Fruit fly (Drosophila melanogaster): ENCODE results near the gene CG3706.

Gene CG3706

DNA sequence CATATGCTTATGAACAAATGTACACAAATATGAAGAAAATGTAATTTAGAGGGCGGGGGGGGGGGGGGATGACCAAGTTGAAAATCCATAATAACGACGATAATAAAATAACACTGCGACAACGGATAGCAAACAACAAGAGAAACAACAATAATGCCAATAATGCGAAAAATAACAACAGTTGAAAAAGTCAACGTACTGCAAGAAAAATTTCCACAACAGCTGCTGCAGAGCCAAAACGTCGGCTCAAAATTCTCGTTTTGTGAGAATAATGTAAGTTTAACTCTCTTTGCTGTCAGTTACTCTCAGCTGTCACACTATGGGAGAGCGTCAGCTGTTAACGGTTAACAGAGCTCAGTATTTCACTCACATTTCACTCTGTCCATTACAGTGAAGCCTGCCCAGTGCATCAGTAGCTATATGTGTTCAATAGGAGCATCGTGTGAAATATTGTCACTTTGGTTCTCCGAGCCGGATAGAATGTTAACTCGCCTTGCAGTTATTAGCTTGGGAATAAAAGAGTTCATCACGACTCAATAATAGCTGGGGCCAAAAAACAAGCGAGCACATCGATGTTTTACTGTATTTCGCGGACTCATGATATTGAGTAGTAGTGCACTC lies 31.4 kb downstream of the CG3706 start (continued):
- TF ChIP-seq fd96Cb (tag; optimal IDR thresholded peaks at IDR 0.05): peak; percentile 78
- TF ChIP-seq Max (GFP tag; optimal IDR thresholded peaks at IDR 0.05): peak; percentile 53
- TF ChIP-seq dysf (GFP tag; IDR thresholded peaks at IDR 0.05): peak; percentile 89
- TF ChIP-seq ken (GFP tag; IDR thresholded peaks at IDR 0.05): peak; percentile 80
- peak; percentile 81 for TF ChIP-seq CG8924 (tag; optimal IDR thresholded peaks at IDR 0.05)
- TF ChIP-seq CG17829 (tag; optimal IDR thresholded peaks at IDR 0.05): peak; percentile 78
- peak; percentile 86 for TF ChIP-seq CG7839 (tag; optimal IDR thresholded peaks at IDR 0.05)
- peak; percentile 60 for TF ChIP-seq B-H1 (GFP tag; IDR thresholded peaks at IDR 0.05)
- TF ChIP-seq sr (GFP tag; IDR thresholded peaks at IDR 0.05): peak; percentile 7; the same call in 1 of the 3 replicates
- TF ChIP-seq CG2889 (GFP tag; IDR thresholded peaks at IDR 0.05): 0 out of 3 replicates have a peak, but pooled peaks have one; percentile 20
- TF ChIP-seq Chrac-16 (GFP tag; optimal IDR thresholded peaks at IDR 0.05): peak; percentile 69
- TF ChIP-seq E2f1 (GFP tag; IDR thresholded peaks at IDR 0.05): peak; percentile 81
- peak; percentile 60 for TF ChIP-seq Atf3 (GFP tag; optimal IDR thresholded peaks at IDR 0.05)
- TF ChIP-seq vnd (GFP tag; IDR thresholded peaks at IDR 0.05; ENCODE audit: partially characterized antibody): no peak
- TF ChIP-seq dm (GFP tag; optimal IDR thresholded peaks at IDR 0.05): peak; percentile 40
- no peak for TF ChIP-seq Opbp (GFP tag; IDR thresholded peaks at IDR 0.05; ENCODE audit: partially characterized antibody)
- TF ChIP-seq Nf-YC (tag; optimal IDR thresholded peaks at IDR 0.05): peak; percentile 60

DNA sequence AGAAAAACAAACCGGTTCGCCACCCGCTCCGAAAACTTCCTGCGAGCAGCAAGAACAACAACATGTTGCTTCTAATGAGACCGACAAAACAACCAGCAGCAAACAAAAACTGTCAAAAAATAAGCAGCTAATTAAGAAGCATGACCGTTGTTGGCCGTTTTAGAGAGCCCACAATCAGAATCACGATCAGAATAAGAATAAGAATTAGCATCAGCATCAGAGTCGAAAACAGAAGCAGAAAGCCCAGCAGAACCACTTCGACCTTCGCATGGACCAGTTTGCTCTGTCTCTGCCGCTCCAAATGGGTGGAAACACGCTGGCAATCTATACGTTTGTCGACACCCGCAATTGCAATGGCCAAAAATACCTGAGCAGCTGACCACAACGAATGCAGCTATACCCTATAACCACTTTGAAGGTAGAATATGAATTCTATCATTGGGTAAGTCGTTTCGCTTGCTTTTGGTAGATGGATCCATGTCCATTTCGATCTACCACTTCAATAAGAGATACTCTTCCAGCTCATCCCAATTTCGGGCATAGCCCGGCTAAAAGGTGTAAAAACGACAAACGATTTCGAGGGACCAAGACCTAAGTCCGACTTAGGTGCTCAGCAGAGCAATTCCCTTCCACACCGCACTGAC lies 32.7 kb downstream of the CG3706 start:
- TF ChIP-seq CG12769 (tag; optimal IDR thresholded peaks at IDR 0.05) (peak; percentile 11), CG8924 (tag; optimal IDR thresholded peaks at IDR 0.05) (no peak), gem (tag; optimal IDR thresholded peaks at IDR 0.05) (no peak), chinmo (GFP tag; IDR thresholded peaks at IDR 0.05; ENCODE audit: partially characterized antibody) (0 out of 4 replicates have a peak, but pooled peaks have one; percentile 74), abd-A (tag; optimal IDR thresholded peaks at IDR 0.05) (peak; percentile 15), Drgx (GFP tag; IDR thresholded peaks at IDR 0.05) (0 out of 2 replicates have a peak, but pooled peaks have one; percentile 21), CG16813 (GFP tag; IDR thresholded peaks at IDR 0.05; ENCODE audit: partially characterized antibody) (no peak), CG11456 (GFP tag; IDR thresholded peaks at IDR 0.05) (no peak), CG10543 (GFP tag; optimal IDR thresholded peaks at IDR 0.05) (no peak), CG2120 (GFP tag; optimal IDR thresholded peaks at IDR 0.05) (no peak), CG42726 (GFP tag; IDR thresholded peaks at IDR 0.05; ENCODE audit: partially characterized antibody) (no peak), CG7745 (tag; optimal IDR thresholded peaks at IDR 0.05) (no peak), D19A (tag; optimal IDR thresholded peaks at IDR 0.05) (peak; percentile 55), nmo (GFP tag; optimal IDR thresholded peaks at IDR 0.05) (no peak), Kr (GFP tag; optimal IDR thresholded peaks at IDR 0.05) (no peak), Vsx1 (GFP tag; optimal IDR thresholded peaks at IDR 0.05) (peak; percentile 57)

- TF ChIP-seq sc (optimal IDR thresholded peaks at IDR 0.05): no peak
- no peak for TF ChIP-seq sc (GFP tag; optimal IDR thresholded peaks at IDR 0.05)
- TF ChIP-seq fru (optimal IDR thresholded peaks at IDR 0.05): no peak
- TF ChIP-seq CG7987 (GFP tag; optimal IDR thresholded peaks at IDR 0.05): no peak
- peak; percentile 63; the same call in 1 of the 2 replicates for TF ChIP-seq crol (GFP tag; IDR thresholded peaks at IDR 0.05)
- TF ChIP-seq z (GFP tag; IDR thresholded peaks at IDR 0.05): peak; percentile 79
- no peak for TF ChIP-seq schlank (tag; optimal IDR thresholded peaks at IDR 0.05)
- peak; percentile 20 for TF ChIP-seq nom (GFP tag; optimal IDR thresholded peaks at IDR 0.05)
- no peak for TF ChIP-seq B-H1 (GFP tag; IDR thresholded peaks at IDR 0.05)
- peak; percentile 64 for TF ChIP-seq kni (GFP tag; optimal IDR thresholded peaks at IDR 0.05)
- 0 out of 2 replicates have a peak, but pooled peaks have one; percentile 16 for TF ChIP-seq vvl (GFP tag; IDR thresholded peaks at IDR 0.05)
- no peak for TF ChIP-seq Ets97D (GFP tag; optimal IDR thresholded peaks at IDR 0.05)
- peak; percentile 2 for TF ChIP-seq sd (tag; optimal IDR thresholded peaks at IDR 0.05)
- peak; percentile 95 for TF ChIP-seq CG17802 (tag; optimal IDR thresholded peaks at IDR 0.05)
Observed at dm6 chrX:898367-898766, 33.9 kb downstream of the CG3706 start.

All from whole organism, embryonic.